Worm (Caenorhabditis elegans): ENCODE results near the gene tbcb-1.

DNA sequence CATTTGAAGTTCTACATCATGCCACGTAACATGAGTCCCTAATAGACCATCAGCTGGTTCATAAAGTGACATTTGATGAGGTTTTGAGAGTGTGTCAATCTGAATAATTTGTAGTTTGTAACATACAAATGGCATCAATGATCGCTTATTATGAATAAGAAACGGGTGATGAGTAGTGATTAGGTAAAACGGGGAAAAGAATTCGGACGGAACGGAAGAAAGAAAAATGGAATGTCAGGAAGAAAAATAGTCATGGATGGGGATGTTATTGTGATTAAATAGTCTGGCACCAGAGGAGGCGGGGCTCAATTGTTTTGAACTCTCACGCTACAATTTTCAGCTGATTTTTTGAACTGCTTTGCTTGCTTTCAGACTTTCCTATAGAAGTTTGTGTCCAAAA is 42.2 kb downstream of the tbcb-1 start, which contains the start of gene H37A05.2:
- TF ChIP-seq scrt-1 (GFP tag; IDR thresholded peaks at IDR 0.05) (no peak), hnd-1 (tag; optimal IDR thresholded peaks at IDR 0.05) (no peak), ama-1 (optimal IDR thresholded peaks at IDR 0.05) (no peak), ets-7 (tag; optimal IDR thresholded peaks at IDR 0.05) (no peak), ceh-13 (GFP tag; optimal IDR thresholded peaks at IDR 0.05) (no peak), pes-1 (GFP tag; IDR thresholded peaks at IDR 0.05) (no peak), F13C5.2 (tag; optimal IDR thresholded peaks at IDR 0.05) (no peak), sea-1 (GFP tag; conservative IDR thresholded peaks at IDR 0.05) (no peak), flt-1 (GFP tag; IDR thresholded peaks at IDR 0.05) (no peak), B0310.2 (tag; optimal IDR thresholded peaks at IDR 0.05) (no peak)

Measured in whole organism, early embryonic.